Worm (Caenorhabditis elegans) whole organism, L2 larva: Measurements from ENCODE around the gene W10G11.3.

ENCODE experiments used
- elt-3 ChIP-seq: sonication (generic microtip); optimal IDR thresholded peaks from 2 replicates; lab custom pipeline; 2017; ENCODE audit warnings: missing biosample characterization, missing genetic modification characterization
- mdl-1 ChIP-seq, 2 experiments: fragments of 150-350 bp in 1 of 2; sonication (generic microtip) in 1 of 2; optimal IDR thresholded peaks; 2 replicates each; lab custom pipeline; 2017; ENCODE audit warnings: missing biosample characterization in 2 of 2, missing genetic modification characterization in 2 of 2
- skn-1 ChIP-seq: sonication (generic microtip); optimal IDR thresholded peaks from 2 replicates; lab custom pipeline; 2017; ENCODE audit warnings: missing biosample characterization, missing genetic modification characterization
- unc-39 ChIP-seq: fragments of 150-350 bp; optimal IDR thresholded peaks from 2 replicates; lab custom pipeline; 2014; ENCODE audit warnings: missing biosample characterization, missing genetic modification characterization
- ztf-1 ChIP-seq: fragments of 200-800 bp; sonication (Bioruptor generic); conservative IDR thresholded peaks from 2 replicates; pipeline ENCODE4 v1.3.6; 2022; ENCODE audit warnings: missing genetic modification characterization, missing compliant biosample characterization

DNA sequence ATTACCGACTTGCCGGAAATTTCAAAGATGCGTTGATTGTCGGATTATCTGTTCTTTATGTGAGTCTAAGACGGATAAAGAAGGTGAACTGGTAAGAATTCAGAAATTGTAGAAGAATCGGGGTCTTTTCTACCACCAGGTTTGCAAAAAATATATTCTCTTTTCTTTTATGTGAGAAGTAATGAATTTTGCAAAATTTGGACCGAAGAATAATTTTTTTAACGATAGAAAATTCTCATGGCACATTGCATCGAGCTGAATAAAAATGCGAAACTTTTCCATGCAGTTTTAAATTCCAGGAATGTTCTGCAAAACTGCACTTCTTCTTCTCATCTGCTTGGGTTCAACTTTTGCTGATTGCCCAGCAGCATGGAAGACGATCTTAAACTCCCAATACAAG lies 10.9 kb upstream of the W10G11.3 start, which contains the start of gene clec-130:
- TF ChIP-seq mdl-1 (tag; optimal IDR thresholded peaks at IDR 0.05; lab: Kevin White, UChicago) (no peak), elt-3 (tag; lab: Kevin White, UChicago) (no peak), ztf-1 (GFP tag; lab: Robert Waterston, UW) (no peak), skn-1 (no peak), unc-39 (tag; lab: Kevin White, UChicago) (no peak)
